Fruit fly (Drosophila melanogaster) whole organism, wandering third instar larva: ENCODE results near the gene Ykt6.
A peak's percentile ranks its signal among the peaks of the same experiment; 100 is the strongest.

Experiments used
- Abd-B ChIP-seq: fragments of >200 bp; optimal IDR thresholded peaks from 2 replicates; lab custom pipeline; 2017; ENCODE audit warnings: missing biosample characterization, missing genetic modification characterization
- CG32264 ChIP-seq: fragments of 200-800 bp; sonication (Bioruptor generic); optimal IDR thresholded peaks from 2 replicates; lab custom pipeline; 2016; ENCODE audit warnings: missing biosample characterization, missing genetic modification characterization
- CG9705 ChIP-seq: fragments of 200-800 bp; sonication (Bioruptor generic); optimal IDR thresholded peaks from 2 replicates; lab custom pipeline; 2018; ENCODE audit warnings: missing biosample characterization, mild to moderate bottlenecking, missing genetic modification characterization
- CrebA ChIP-seq: fragments of 200-800 bp; sonication (Bioruptor generic); optimal IDR thresholded peaks from 2 replicates; lab custom pipeline; 2016; ENCODE audit warnings: missing biosample characterization, mild to moderate bottlenecking, missing genetic modification characterization, borderline replicate concordance
- GATAd ChIP-seq: sonication (Bioruptor generic); optimal IDR thresholded peaks from 2 replicates; lab custom pipeline; 2016; ENCODE audit warnings: missing biosample characterization, missing genetic modification characterization
- HLH106 ChIP-seq: fragments of 200-800 bp; optimal IDR thresholded peaks from 3 replicates; lab custom pipeline; 2019; ENCODE audit warnings: missing biosample characterization, mild to moderate bottlenecking, missing genetic modification characterization, moderate library complexity
- Hnf4 ChIP-seq: fragments of 200-800 bp; sonication (Bioruptor generic); optimal IDR thresholded peaks from 2 replicates; lab custom pipeline; 2016; ENCODE audit warnings: missing biosample characterization, mild to moderate bottlenecking, missing genetic modification characterization
- Hr78 ChIP-seq: fragments of >200 bp; optimal IDR thresholded peaks from 2 replicates; lab custom pipeline; 2017; ENCODE audit warnings: missing biosample characterization, missing genetic modification characterization
- Hr83 ChIP-seq: fragments of 200-300 bp; sonication (Bioruptor generic); optimal IDR thresholded peaks from 2 replicates; lab custom pipeline; 2016; ENCODE audit warnings: missing biosample characterization, mild to moderate bottlenecking, missing genetic modification characterization, moderate library complexity; ENCODE audit not compliant: poor library complexity, severe bottlenecking
- Jra ChIP-seq: sonication (Bioruptor generic); optimal IDR thresholded peaks from 2 replicates; lab custom pipeline; 2016; ENCODE audit warnings: missing biosample characterization, missing genetic modification characterization
- N ChIP-seq: fragments of >200 bp; optimal IDR thresholded peaks from 2 replicates; lab custom pipeline; 2018; ENCODE audit warnings: missing biosample characterization, missing external identifiers, missing genetic modification characterization
- OdsH ChIP-seq: fragments of 200-800 bp; sonication (Bioruptor generic); optimal IDR thresholded peaks from 2 replicates; lab custom pipeline; 2016; ENCODE audit warnings: missing biosample characterization, mild to moderate bottlenecking, missing genetic modification characterization
- Rel ChIP-seq, 2 experiments: fragments of 200-800 bp; sonication (Bioruptor generic) in 1 of 2; optimal IDR thresholded peaks; 2 replicates in 1 of 2; 3 replicates in 1 of 2; lab custom pipeline; 2016 to 2019; ENCODE audit warnings: mild to moderate bottlenecking in 2 of 2, missing biosample characterization in 2 of 2, missing genetic modification characterization in 2 of 2, moderate library complexity in 1 of 2
- Sp1 ChIP-seq: fragments of 200-800 bp; sonication (Bioruptor generic); optimal IDR thresholded peaks from 3 replicates; lab custom pipeline; 2019; ENCODE audit warnings: missing biosample characterization, mild to moderate bottlenecking, missing genetic modification characterization, moderate library complexity
- Vsx2 ChIP-seq: fragments of 200-300, 225-300 bp; sonication (Bioruptor generic); optimal IDR thresholded peaks from 2 replicates; lab custom pipeline; 2018; ENCODE audit warnings: missing biosample characterization, missing genetic modification characterization; ENCODE audit not compliant: partially characterized antibody
- br ChIP-seq: fragments of 200-800 bp; sonication (Bioruptor generic); optimal IDR thresholded peaks from 2 replicates; lab custom pipeline; 2016; ENCODE audit warnings: missing biosample characterization, missing genetic modification characterization
- dmrt93B ChIP-seq: fragments of 200-800 bp; sonication (Bioruptor generic); optimal IDR thresholded peaks from 2 replicates; lab custom pipeline; 2018; ENCODE audit warnings: missing biosample characterization, mild to moderate bottlenecking, missing genetic modification characterization
- dsf ChIP-seq: sonication (Bioruptor generic); optimal IDR thresholded peaks from 2 replicates; lab custom pipeline; 2016; ENCODE audit warnings: missing biosample characterization, missing genetic modification characterization, borderline replicate concordance
- ey ChIP-seq: fragments of 200-800 bp; sonication (Bioruptor generic); optimal IDR thresholded peaks from 2 replicates; lab custom pipeline; 2016; ENCODE audit warnings: missing biosample characterization, missing genetic modification characterization
- foxo ChIP-seq, 2 experiments: fragments of 200-800 bp; sonication (Bioruptor generic); optimal IDR thresholded peaks; 2 replicates in 1 of 2; 3 replicates in 1 of 2; lab custom pipeline; 2016 to 2017; ENCODE audit warnings: missing biosample characterization in 2 of 2, missing genetic modification characterization in 2 of 2
- fru ChIP-seq: fragments of 200-800 bp; sonication (Bioruptor generic); optimal IDR thresholded peaks from 3 replicates; lab custom pipeline; 2016; ENCODE audit warnings: missing biosample characterization, mild to moderate bottlenecking, missing genetic modification characterization
- h ChIP-seq: fragments of 200-800 bp; sonication (Bioruptor generic); optimal IDR thresholded peaks from 3 replicates; lab custom pipeline; 2016; ENCODE audit warnings: missing biosample characterization, mild to moderate bottlenecking, missing genetic modification characterization
- jim ChIP-seq: fragments of 175-275, 200-325 bp; sonication (Bioruptor generic); optimal IDR thresholded peaks from 2 replicates; lab custom pipeline; 2016; ENCODE audit warnings: missing biosample characterization, mild to moderate bottlenecking, missing genetic modification characterization
- lola ChIP-seq: fragments of >200 bp; optimal IDR thresholded peaks from 2 replicates; lab custom pipeline; 2017; ENCODE audit warnings: missing biosample characterization, missing genetic modification characterization
- pan ChIP-seq: fragments of >200 bp; optimal IDR thresholded peaks from 2 replicates; lab custom pipeline; 2017
- psq ChIP-seq: fragments of 200-800 bp; sonication (Bioruptor generic); optimal IDR thresholded peaks from 3 replicates; lab custom pipeline; 2017; ENCODE audit warnings: missing biosample characterization, mild to moderate bottlenecking, missing genetic modification characterization, moderate library complexity
- rgr ChIP-seq: fragments of 200-800 bp; sonication (Bioruptor generic); optimal IDR thresholded peaks from 3 replicates; lab custom pipeline; 2016; ENCODE audit warnings: missing biosample characterization, mild to moderate bottlenecking, missing genetic modification characterization
- sage ChIP-seq: fragments of 200-800 bp; sonication (Bioruptor generic); optimal IDR thresholded peaks from 2 replicates; lab custom pipeline; 2016; ENCODE audit warnings: missing biosample characterization, mild to moderate bottlenecking, missing genetic modification characterization
- sv ChIP-seq: fragments of 200-800 bp; sonication (Bioruptor generic); optimal IDR thresholded peaks from 3 replicates; lab custom pipeline; 2016; ENCODE audit warnings: missing biosample characterization, missing genetic modification characterization
- tai ChIP-seq: sonication (Bioruptor generic); optimal IDR thresholded peaks from 2 replicates; lab custom pipeline; 2016; ENCODE audit warnings: missing biosample characterization, missing genetic modification characterization
- usp ChIP-seq: fragments of >200 bp; optimal IDR thresholded peaks from 2 replicates; lab custom pipeline; 2017; ENCODE audit warnings: missing biosample characterization, missing genetic modification characterization
- woc ChIP-seq: sonication (Bioruptor generic); optimal IDR thresholded peaks from 2 replicates; lab custom pipeline; 2016; ENCODE audit warnings: missing biosample characterization, mild to moderate bottlenecking, missing genetic modification characterization

The Ykt6 gene

DNA sequence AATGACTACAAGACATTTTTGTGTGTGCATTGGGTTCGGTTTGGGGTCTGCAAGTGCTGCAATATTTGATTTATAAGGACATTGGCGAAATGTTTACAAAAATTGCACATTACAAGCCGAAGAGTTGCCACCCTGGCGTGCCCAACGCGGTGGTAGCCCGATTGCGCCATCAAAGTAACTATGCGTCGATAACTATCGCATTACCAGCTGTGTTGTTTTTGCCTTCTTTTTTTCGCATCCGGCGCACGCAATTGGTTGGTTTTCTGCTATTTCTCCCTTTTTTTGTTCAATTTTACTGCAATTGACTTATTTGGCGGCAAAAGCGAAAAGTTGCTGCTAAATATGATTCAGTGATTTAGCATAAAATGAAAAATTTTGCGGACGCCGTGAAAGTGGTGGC lies 14.5 kb downstream of the Ykt6 start, which contains the start of gene RpS14b:
TSS of gene RpS14b (plus strand) at position 220 of the 400 bp plus-strand sequence.
- peak; percentile 53 for TF ChIP-seq psq
- peak; percentile 77 for TF ChIP-seq Hnf4 (GFP tag; lab: Kevin White, UChicago)
- TF ChIP-seq Vsx2 (GFP tag; lab: Kevin White, UChicago) = no peak
- peak; percentile 51 for TF ChIP-seq sv (GFP tag; lab: Kevin White, UChicago)
- peak; percentile 66 for TF ChIP-seq dmrt93B (GFP tag; lab: Kevin White, UChicago)
- peak; percentile 49 for TF ChIP-seq CG9705 (GFP tag; lab: Kevin White, UChicago)
- TF ChIP-seq usp = no peak
- peak; percentile 71 for TF ChIP-seq h (GFP tag; lab: Kevin White, UChicago)
- no peak for TF ChIP-seq CrebA
- TF ChIP-seq rgr (GFP tag; lab: Kevin White, UChicago) = peak; percentile 81
- TF ChIP-seq Sp1 (GFP tag; lab: Kevin White, UChicago) = peak; percentile 74
- peak; percentile 92 for TF ChIP-seq Hr83 (GFP tag; lab: Kevin White, UChicago)
- TF ChIP-seq Rel (GFP tag; optimal IDR thresholded peaks at IDR 0.05; lab: Kevin White, UChicago) = no peak
- TF ChIP-seq Rel (tag; optimal IDR thresholded peaks at IDR 0.05; lab: Kevin White, UChicago) = peak; percentile 76
- peak; percentile 50 for TF ChIP-seq HLH106 (tag; lab: Kevin White, UChicago)
- TF ChIP-seq Jra (GFP tag; lab: Kevin White, UChicago) = peak; percentile 76
- TF ChIP-seq CG32264 (GFP tag; lab: Kevin White, UChicago) = peak; percentile 30
- peak; percentile 58 for TF ChIP-seq dsf (GFP tag; lab: Kevin White, UChicago)
- TF ChIP-seq fru (GFP tag; lab: Kevin White, UChicago) = peak; percentile 50
- no peak for TF ChIP-seq pan (lab: Kevin White, UChicago)
- TF ChIP-seq foxo (GFP tag; optimal IDR thresholded peaks at IDR 0.05; lab: Kevin White, UChicago) = peak in 1 of 2 experiments; percentile 67
- TF ChIP-seq sage = peak; percentile 27
- TF ChIP-seq lola (GFP tag; lab: Kevin White, UChicago) = no peak
- TF ChIP-seq ey (GFP tag; lab: Kevin White, UChicago) = peak; percentile 21
- no peak for TF ChIP-seq tai
- TF ChIP-seq OdsH = peak; percentile 46
- peak; percentile 69 for TF ChIP-seq br
- peak; percentile 27 for TF ChIP-seq jim
- TF ChIP-seq woc (GFP tag; lab: Kevin White, UChicago) = no peak

DNA sequence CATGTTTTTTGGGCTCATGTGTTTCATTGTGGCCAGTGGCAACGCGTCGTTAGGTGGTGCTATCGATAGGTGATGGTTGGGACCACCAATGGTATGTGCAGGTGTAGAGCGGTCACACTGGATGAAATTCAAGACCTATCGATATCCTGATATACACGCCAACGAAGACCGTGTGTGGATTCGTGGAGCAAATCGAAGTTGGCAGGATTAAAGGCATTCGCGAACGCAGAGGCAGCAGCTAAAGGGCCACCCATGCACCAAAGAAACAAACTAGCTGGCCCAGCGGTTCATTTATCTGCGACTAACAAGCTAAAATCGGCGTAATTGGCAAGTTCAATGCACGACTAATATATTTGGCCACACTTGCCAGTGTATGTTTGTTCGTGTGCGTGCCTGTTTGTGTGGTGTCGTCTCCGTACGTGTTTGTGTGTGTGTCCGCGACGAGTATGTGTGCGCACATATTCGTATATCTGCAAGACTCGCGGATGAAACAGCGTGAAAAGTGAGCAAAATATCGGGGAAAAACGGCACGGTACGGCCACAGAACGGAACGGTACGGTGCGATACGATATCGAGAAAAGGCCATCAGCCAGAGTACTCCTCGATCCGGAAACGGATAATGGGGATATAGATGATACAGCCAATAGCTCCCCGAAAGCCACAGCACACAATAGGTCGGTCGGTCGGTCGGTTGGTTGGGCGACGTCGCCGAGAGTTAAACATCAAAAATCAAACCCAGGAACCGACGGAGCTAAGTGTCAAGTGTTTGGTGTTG lies 15.8 kb downstream of the Ykt6 start, which contains the start of gene Ubr3:
TSS of gene Ubr3 (plus strand) at position 99 of the 775 bp plus-strand sequence.
- TF ChIP-seq HLH106 (tag; lab: Kevin White, UChicago) (no peak), fru (GFP tag; lab: Kevin White, UChicago) (peak; percentile 27), foxo (GFP tag; optimal IDR thresholded peaks at IDR 0.05; lab: Kevin White, UChicago) (peak in 1 of 2 experiments; percentile 42), Rel (GFP tag; optimal IDR thresholded peaks at IDR 0.05; lab: Kevin White, UChicago) (no peak), Rel (tag; optimal IDR thresholded peaks at IDR 0.05; lab: Kevin White, UChicago) (peak; percentile 91), Abd-B (GFP tag; lab: Kevin White, UChicago) (peak; percentile 11), Jra (GFP tag; lab: Kevin White, UChicago) (peak; percentile 54), pan (lab: Kevin White, UChicago) (no peak), N (GFP tag; lab: Kevin White, UChicago) (peak; percentile 7), dsf (GFP tag; lab: Kevin White, UChicago) (no peak), psq (peak; percentile 27), OdsH (peak; percentile 9), GATAd (GFP tag; lab: Kevin White, UChicago) (no peak), CrebA (no peak), rgr (GFP tag; lab: Kevin White, UChicago) (peak; percentile 1), h (GFP tag; lab: Kevin White, UChicago) (peak; percentile 59), Sp1 (GFP tag; lab: Kevin White, UChicago) (peak; percentile 10), Hr78 (GFP tag; lab: Kevin White, UChicago) (no peak)
